Fruit fly (Drosophila melanogaster) whole organism: ENCODE data around the gene Or85d.

Experiments
- CG8478 ChIP-seq: fragments of >200 bp; optimal IDR thresholded peaks from 2 replicates; lab custom pipeline; 2018; ENCODE audit warnings: inconsistent platforms
- Dll ChIP-seq: fragments of >200 bp; optimal IDR thresholded peaks from 2 replicates; lab custom pipeline; 2017
- EcR ChIP-seq, 2 experiments: fragments of >200 bp; optimal IDR thresholded peaks; 2 replicates each; lab custom pipeline; 2017; ENCODE audit warnings: missing biosample characterization in 2 of 2, missing genetic modification characterization in 2 of 2, missing genetic modification reagents in 2 of 2
- pan ChIP-seq: fragments of >200 bp; optimal IDR thresholded peaks from 2 replicates; lab custom pipeline; 2017
- psq ChIP-seq: fragments of >200 bp; optimal IDR thresholded peaks from 2 replicates; lab custom pipeline; 2017
- usp ChIP-seq: fragments of >200 bp; optimal IDR thresholded peaks from 2 replicates; lab custom pipeline; 2017; ENCODE audit warnings: missing biosample characterization, missing genetic modification characterization, mixed read lengths

Or85d gene

DNA sequence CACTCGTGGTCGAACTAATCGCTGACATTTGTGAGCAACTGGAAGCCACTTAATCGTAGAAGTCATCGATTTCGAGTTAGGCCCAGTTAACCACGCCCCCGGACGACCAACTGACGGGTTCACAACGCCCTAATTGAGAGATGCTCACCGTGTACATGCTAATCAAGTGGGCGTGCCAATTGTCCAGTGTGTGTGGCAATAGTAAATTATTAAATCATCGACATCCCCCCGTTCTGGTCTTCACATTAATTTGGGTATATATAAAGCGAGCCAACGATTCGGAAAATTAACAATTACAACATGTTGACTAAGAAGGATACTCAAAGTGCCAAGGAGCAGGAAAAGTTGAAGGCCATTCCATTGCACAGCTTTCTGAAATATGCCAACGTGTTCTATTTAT, at the start of gene Or85d:
Gene Or85d, plus strand, starts transcription at position 301 of the 400 bp plus-strand sequence.
- TF ChIP-seq usp (GFP tag; lab: Kevin White, UChicago) (no peak), EcR (GFP tag; optimal IDR thresholded peaks at IDR 0.05; lab: Kevin White, UChicago) (no peak), psq (no peak), Dll (lab: Kevin White, UChicago) (no peak), pan (lab: Kevin White, UChicago) (no peak), CG8478 (lab: Kevin White, UChicago) (no peak)

DNA sequence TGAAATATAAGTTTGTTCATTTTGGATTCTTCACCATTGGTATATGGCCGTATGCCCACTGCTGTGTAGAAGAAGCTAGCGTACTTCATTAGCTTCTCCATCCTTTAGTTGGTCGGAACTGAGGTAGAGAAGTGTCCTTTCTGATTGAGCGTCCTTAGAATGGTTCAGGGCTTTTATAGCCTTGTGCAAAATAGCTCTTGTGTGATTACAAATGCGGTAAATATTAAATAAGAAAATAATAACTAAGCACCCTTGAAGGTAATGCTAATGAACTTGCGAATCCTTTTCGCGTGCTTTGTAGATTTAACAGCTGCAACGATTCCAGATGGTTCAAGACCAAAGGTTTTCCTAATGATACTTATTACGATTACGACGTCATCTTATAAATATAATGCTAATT, 41.1 kb upstream of the Or85d start, which contains the start of gene Or85b:
Gene Or85b, minus strand, starts transcription at position 101 of the 400 bp plus-strand sequence.
- TF ChIP-seq psq (no peak), pan (lab: Kevin White, UChicago) (no peak), EcR (GFP tag; optimal IDR thresholded peaks at IDR 0.05; lab: Kevin White, UChicago) (no peak), usp (GFP tag; lab: Kevin White, UChicago) (no peak), CG8478 (lab: Kevin White, UChicago) (no peak), Dll (lab: Kevin White, UChicago) (no peak)

DNA sequence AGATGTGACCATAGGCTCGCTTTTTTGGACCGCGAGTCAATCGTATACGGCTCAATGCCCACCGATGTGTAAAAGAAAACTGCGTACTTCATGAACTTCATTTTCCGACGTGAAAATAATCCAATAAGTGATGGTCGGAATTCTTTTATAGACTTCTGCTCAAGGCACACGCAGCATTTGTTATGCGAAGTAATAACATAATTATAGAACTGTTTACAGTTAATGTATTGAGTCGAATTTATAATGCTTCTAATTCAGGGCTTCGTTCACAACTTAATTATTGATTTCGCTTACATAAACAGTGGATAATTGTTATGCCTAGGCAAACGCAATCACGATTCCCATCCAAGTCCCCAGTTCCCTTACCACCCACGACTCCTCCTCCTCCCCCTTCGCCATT, 39.5 kb upstream of the Or85d start, which contains the start of gene Or85c:
Gene Or85c, minus strand, starts transcription at position 101 of the 400 bp plus-strand sequence.
- TF ChIP-seq usp (GFP tag; lab: Kevin White, UChicago) (no peak), EcR (GFP tag; optimal IDR thresholded peaks at IDR 0.05; lab: Kevin White, UChicago) (no peak), psq (no peak)

DNA sequence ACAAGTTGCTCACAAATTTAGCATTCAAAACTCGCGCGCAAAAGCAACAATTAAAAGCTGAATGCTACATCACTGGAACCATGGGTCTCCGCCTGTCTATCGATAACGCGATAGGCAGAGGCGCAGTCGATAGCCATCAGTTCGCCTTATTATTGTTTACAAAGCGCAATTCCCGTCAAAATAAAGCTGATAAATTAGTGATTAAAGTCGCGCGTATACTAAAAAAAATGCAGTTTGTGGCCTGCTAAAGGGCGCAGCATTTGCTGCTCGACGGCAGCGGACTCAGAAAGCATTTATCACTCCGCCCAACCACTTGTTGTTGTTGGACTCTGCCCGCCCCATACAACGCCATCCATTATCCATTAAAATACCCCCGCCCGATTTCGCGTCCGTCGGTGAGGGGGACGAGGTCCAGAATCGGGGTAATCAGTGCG, 34.6 kb upstream of the Or85d start, which contains the start of gene CG11737:
Gene CG11737, plus strand, starts transcription at position 117 of the 434 bp plus-strand sequence.
- TF ChIP-seq EcR (GFP tag; optimal IDR thresholded peaks at IDR 0.05; lab: Kevin White, UChicago): no peak
- TF ChIP-seq Dll (lab: Kevin White, UChicago): peak; percentile 36
- peak; percentile 29 for TF ChIP-seq pan (lab: Kevin White, UChicago)

DNA sequence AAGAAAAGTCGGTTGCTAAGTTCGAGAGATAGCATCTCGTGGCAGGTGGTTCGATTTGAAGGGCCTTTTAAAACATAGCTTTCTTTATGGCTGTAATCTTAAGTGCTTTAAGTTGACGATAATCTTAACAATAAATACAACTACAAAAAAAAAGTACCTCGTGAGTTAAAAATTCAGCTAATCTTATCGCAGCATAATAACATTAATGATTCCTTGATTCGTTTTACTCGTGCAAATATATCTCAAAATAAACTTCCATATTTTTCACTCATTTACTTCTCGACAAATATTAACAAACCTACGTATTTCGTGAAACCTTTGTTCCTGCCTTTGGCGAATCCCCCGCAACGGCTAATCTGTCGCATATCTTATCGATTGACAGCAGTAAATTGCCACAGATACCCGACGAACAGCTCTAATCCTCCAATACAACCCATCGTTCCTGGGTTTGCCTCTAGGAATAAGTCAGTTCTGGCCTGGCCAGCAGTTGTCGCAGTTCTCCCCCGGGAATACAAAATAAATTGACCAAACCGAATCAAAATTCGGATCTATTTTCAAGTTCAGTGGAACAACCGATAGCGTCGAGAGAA, 33.7 kb upstream of the Or85d start:
- TF ChIP-seq usp (GFP tag; lab: Kevin White, UChicago) (no peak), psq (no peak), CG8478 (lab: Kevin White, UChicago) (no peak), EcR (GFP tag; optimal IDR thresholded peaks at IDR 0.05; lab: Kevin White, UChicago) (no peak), Dll (lab: Kevin White, UChicago) (no peak), pan (lab: Kevin White, UChicago) (no peak)

DNA sequence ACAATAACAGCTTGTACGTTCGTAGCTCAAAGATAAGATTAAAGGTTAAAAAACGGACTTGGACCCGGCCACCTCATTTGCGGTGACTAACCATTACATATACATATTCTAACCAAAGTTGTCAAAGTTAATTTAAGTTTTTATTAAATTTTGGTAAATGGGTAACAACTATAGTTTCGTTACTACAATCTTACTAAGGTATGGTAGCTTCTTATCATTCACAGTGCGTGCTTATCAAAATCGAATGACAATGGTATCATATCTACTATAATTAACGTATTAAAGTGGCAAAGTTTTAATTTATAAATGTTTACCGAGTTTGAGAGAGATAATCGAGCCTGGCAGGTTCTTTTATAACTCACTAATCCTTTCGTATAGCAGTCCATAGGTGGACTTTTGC, 33.3 kb upstream of the Or85d start:
- TF ChIP-seq EcR (GFP tag; optimal IDR thresholded peaks at IDR 0.05; lab: Kevin White, UChicago): no peak
- TF ChIP-seq pan (lab: Kevin White, UChicago): no peak
- no peak for TF ChIP-seq Dll (lab: Kevin White, UChicago)
- TF ChIP-seq usp (GFP tag; lab: Kevin White, UChicago): no peak
- TF ChIP-seq psq: no peak
- TF ChIP-seq CG8478 (lab: Kevin White, UChicago): no peak

DNA sequence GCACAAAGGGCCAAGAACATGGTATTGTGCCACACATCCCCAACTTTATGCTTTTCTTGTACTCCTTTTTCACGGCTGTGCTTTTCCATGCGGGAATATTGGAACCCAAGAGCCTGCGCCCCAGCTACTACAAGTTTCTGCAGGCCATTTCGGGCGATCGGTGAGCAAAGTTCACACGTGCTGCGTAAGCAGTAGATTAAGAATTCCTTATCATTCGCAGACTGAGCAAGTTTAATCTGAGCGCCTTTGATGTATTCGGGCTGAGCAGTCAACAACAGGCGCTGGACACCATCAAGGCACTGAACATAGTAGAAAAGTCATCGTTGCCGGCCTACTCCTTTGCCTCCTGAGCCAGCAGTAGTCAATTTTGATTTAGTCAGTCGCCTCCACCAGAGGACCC, 31.6 kb upstream of the Or85d start:
- no peak for TF ChIP-seq CG8478 (lab: Kevin White, UChicago)
- TF ChIP-seq psq: no peak
- no peak for TF ChIP-seq Dll (lab: Kevin White, UChicago)
- TF ChIP-seq pan (lab: Kevin White, UChicago): no peak
- TF ChIP-seq usp (GFP tag; lab: Kevin White, UChicago): no peak
- TF ChIP-seq EcR (GFP tag; optimal IDR thresholded peaks at IDR 0.05; lab: Kevin White, UChicago): no peak

DNA sequence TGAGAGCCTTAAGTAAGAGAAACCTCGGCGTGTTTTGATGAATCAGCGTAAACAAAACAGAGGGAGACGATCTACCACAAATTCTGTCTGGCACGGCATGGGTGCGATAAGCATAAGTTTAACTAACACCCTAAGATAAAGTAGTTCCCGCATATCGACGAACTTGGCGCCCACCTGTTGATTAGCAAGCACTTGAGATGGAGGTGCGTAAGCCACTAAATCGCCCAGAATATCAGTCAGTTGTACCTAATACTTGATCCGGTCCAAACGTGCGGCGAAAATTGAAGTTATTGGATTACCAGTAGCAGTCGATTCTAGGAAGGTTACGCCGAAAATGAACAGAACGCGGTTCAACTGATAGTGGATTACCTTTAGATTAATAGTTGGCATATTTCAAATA, 30.9 kb upstream of the Or85d start, which contains the start of gene CG31454:
Gene CG31454, plus strand, starts transcription at position 160 of the 400 bp plus-strand sequence.
- no peak for TF ChIP-seq usp (GFP tag; lab: Kevin White, UChicago)
- TF ChIP-seq Dll (lab: Kevin White, UChicago): no peak
- no peak for TF ChIP-seq EcR (GFP tag; optimal IDR thresholded peaks at IDR 0.05; lab: Kevin White, UChicago)
- TF ChIP-seq psq: no peak
- TF ChIP-seq CG8478 (lab: Kevin White, UChicago): no peak
- no peak for TF ChIP-seq pan (lab: Kevin White, UChicago)

DNA sequence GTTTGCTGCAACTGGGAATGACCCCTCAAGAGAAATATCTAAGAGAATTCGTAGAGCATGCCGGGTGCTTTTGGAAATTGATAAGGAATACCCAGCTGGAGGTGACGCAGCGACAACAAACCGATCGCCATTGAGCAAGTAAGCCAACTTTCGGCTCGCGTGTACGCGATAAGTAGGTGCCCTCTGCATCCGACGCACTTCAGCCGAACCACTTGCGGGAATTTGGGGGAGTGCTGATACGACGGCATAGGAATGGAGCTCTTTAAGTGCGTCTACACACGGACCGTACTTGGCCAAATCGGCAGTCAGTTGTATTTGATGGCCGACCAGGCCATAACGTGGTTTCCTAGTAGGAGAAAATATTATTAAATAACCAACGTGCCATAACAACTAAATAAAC, 28.7 kb upstream of the Or85d start, which contains the start of gene CG31259:
Gene CG31259, plus strand, starts transcription at position 277 of the 400 bp plus-strand sequence.
- TF ChIP-seq pan (lab: Kevin White, UChicago) (no peak), EcR (GFP tag; optimal IDR thresholded peaks at IDR 0.05; lab: Kevin White, UChicago) (no peak), psq (no peak), Dll (lab: Kevin White, UChicago) (no peak), CG8478 (lab: Kevin White, UChicago) (no peak), usp (GFP tag; lab: Kevin White, UChicago) (no peak)

DNA sequence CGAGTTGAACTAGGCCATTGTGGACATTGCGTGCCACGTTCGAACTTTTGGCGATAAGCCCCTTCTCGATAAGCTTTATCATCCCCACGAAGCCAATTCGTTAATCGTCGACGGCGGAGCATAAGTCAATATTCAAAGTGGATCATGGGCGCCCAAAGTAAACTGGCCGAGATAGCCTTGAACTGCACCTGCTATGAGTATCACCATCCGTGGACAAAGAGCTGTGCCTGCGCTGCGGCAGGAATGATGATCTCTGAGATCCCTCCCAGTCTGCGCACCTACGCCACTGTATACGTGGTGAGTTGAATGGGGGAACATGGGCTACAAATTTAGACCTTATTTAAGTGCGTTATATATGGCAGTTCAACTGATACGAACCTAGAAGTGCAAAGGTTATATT, 28.1 kb upstream of the Or85d start:
- TF ChIP-seq usp (GFP tag; lab: Kevin White, UChicago): no peak
- TF ChIP-seq psq: no peak
- no peak for TF ChIP-seq EcR (GFP tag; optimal IDR thresholded peaks at IDR 0.05; lab: Kevin White, UChicago)
- no peak for TF ChIP-seq Dll (lab: Kevin White, UChicago)
- TF ChIP-seq pan (lab: Kevin White, UChicago): no peak
- no peak for TF ChIP-seq CG8478 (lab: Kevin White, UChicago)

DNA sequence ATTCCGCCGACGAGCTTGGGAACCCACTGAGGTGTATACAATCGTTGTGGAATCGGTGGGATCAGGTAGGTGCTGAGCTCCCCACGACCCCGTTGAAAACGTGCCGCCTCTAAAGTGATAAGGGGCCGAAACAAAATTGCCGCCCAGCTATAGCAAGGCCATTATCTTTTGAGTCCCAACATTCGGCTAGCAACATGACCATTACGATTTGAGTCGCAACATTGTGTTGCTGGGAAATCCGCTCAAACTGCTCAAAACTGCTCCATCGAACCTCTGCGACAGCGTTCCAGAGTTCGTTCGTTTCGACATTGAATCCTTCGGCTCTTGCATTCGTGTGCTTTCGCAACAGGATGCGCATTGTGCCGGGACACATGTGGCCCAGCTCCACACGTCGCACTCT, 23.5 kb upstream of the Or85d start, which contains the start of gene CG11741:
Gene CG11741, minus strand, starts transcription at position 16 of the 400 bp plus-strand sequence.
- TF ChIP-seq CG8478 (lab: Kevin White, UChicago): no peak
- TF ChIP-seq psq: no peak
- TF ChIP-seq Dll (lab: Kevin White, UChicago): no peak
- TF ChIP-seq EcR (GFP tag; optimal IDR thresholded peaks at IDR 0.05; lab: Kevin White, UChicago): no peak
- TF ChIP-seq usp (GFP tag; lab: Kevin White, UChicago): no peak
- TF ChIP-seq pan (lab: Kevin White, UChicago): no peak

DNA sequence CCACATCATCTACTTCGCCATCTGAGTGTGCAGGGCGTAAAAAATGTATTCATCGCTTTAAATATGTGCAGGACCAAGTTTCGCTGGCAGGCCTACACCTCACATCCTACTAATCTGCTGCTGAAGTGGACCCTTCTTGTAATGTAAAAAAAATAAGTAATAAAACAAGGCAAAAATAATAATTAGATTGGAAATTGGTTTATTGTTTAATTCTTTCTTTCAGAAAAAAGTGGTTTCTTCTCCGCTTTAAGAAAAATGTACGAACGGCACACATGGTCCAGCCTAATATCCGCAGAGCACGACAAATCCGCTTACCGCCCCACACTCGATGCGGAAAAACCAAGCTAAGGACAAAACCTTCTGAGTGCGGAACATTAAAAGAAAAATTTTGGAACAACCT, 6.5 kb upstream of the Or85d start:
- no peak for TF ChIP-seq Dll (lab: Kevin White, UChicago)
- no peak for TF ChIP-seq EcR (GFP tag; optimal IDR thresholded peaks at IDR 0.05; lab: Kevin White, UChicago)
